Worm (Caenorhabditis elegans): Measurements from ENCODE around the gene eor-2.

Gene eor-2

DNA sequence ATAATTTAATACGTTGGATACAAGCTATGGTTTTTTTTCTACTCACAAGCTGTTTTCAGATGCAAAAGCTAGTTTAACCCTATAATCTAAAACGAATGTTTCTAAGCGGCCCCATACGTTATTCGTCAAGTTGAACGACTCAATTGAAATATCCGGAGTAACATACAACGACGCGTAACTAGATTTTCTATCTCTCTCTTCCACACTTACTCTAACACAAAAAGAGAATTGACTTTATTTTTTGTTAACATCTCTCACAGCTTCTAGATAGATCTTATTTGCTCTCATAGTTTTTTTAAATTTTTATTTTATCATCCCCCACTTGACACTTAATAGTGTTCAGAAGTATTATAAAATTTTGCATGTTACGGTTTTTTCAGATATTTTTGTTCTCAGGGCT lies 9.6 kb upstream of the eor-2 start:
- TF ChIP-seq nhr-11 (tag; optimal IDR thresholded peaks at IDR 0.05) (no peak), lsy-2 (tag; optimal IDR thresholded peaks at IDR 0.05) (peak in 1 of 2 experiments; percentile 3), ces-1 (GFP tag; optimal IDR thresholded peaks at IDR 0.05) (peak; percentile 94), ctbp-1 (GFP tag; IDR thresholded peaks at IDR 0.05) (0 out of 2 replicates have a peak, but pooled peaks have one; percentile 16), fkh-10 (GFP tag; optimal IDR thresholded peaks at IDR 0.05) (peak; percentile 96), duxl-1 (tag; optimal IDR thresholded peaks at IDR 0.05; ENCODE audit: poor library complexity) (no peak)

DNA sequence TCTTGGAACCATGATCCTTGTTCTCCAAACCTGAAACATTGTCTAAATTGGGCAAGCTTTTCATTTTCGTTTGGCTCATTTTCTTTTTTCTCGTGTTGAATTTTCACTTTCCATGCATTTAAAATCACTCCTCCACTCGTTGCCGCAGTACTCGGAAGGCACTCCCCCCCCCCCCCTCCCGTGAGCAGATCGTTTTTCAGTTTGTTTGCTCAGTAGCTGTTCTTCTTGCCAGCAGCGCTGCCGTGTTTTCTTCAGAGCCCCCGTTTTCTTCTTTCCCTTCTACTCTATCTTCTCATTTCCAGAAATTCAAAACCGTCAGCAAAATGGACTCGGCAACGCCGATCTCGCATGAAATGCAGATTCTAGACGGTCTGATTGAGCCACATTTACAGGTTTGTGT lies 8.0 kb upstream of the eor-2 start, which contains the start of gene C44H4.8:
C44H4.8 (plus strand) TSS at position 301 of the 400 bp plus-strand sequence.
- TF ChIP-seq nhr-28 (tag; optimal IDR thresholded peaks at IDR 0.05) (no peak), ZK546.5 (tag; optimal IDR thresholded peaks at IDR 0.05) (no peak), ctbp-1 (GFP tag; IDR thresholded peaks at IDR 0.05) (no peak), unc-39 (tag; optimal IDR thresholded peaks at IDR 0.05) (no peak), nhr-10 (tag; optimal IDR thresholded peaks at IDR 0.05) (no peak)

DNA sequence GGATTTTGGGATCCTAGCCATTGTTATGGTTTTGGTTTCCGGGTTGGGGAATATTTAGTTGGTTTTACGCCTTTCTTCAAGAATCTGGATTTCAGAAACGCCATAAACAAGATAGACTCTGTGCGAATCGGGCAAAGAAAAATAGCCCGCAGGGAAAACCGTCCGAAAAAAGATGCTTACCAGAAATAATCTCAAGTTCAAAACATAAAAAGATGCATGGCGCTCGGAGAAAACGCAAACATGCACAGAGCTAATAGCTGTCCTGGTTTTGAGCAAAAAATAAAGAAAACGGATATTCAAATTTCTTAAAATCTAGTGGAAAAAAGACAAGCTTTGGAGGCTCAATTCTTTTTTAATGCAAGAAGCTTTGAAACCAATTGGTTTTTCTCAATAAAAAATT lies 3.6 kb upstream of the eor-2 start, which contains the start of gene C44H4.6:
C44H4.6 (minus strand) TSS at position 101 of the 400 bp plus-strand sequence.
- TF ChIP-seq F49E8.2 (tag; optimal IDR thresholded peaks at IDR 0.05; ENCODE audit: borderline replicate concordance) (no peak), saeg-2 (GFP tag; IDR thresholded peaks at IDR 0.05) (no peak)

DNA sequence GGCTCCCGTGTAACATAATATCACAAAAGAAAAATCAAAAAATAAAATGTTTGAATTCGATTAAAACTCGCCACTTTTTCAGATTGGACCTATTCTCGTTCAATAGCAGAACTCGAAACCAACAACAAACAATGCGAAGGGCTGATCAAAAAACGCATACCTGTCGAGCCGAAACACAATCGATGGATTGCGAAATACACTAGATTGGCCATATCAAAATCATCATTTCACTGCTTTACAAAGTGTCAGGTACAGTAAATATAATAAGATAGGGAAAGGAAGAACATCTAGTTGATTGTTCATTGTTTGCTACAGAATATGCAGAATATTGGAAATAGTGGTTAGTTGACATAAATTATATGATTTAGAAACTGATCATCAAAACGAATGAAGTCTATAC lies 5.0 kb downstream of the eor-2 start:
- peak; percentile 69 for TF ChIP-seq aha-1 (tag)
- no peak for TF ChIP-seq Y48G9A.11 (GFP tag; IDR thresholded peaks at IDR 0.05)
- no peak for TF ChIP-seq skn-1 (tag; optimal IDR thresholded peaks at IDR 0.05)

DNA sequence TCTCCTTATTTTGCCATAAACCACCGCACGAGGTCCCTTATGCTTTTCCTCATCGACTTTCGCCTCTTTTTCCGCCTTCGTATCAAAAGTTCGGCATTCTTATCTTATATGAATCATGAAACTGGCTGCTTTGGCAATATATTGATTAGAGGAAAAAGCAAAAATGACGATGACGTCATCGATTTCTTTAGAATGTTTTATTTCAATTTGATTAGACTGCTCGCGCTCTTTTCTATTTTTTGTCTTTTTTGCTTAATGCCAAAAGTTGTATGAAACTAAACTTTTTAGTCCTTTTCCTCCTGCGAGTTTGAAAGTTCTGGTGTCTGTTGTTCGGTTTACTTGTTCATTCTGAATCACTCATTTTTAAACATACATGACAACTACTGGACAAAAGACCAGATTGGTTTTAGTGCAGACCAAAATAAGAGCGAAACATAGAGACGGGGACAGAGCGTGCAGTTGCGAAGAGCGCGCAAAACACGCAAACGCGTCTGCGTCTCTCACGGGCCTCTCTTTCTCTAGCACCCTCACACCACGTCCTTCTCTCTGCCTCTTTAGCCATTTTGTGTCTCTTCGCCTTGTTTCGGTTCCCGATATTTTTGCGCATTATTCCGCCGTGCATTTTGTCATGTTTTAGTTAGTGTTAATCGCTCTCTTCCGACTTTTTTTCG lies 7.4 kb downstream of the eor-2 start:
- TF ChIP-seq lin-39 (tag; optimal IDR thresholded peaks at IDR 0.05), result no peak
- TF ChIP-seq dve-1 (tag; optimal IDR thresholded peaks at IDR 0.05; ENCODE audit: insufficient read depth), result peak; percentile 4
- no peak for TF ChIP-seq daf-16 (GFP tag; optimal IDR thresholded peaks at IDR 0.05)
- TF ChIP-seq daf-16 (tag; optimal IDR thresholded peaks at IDR 0.05), result peak; percentile 35
- peak in 1 of 2 experiments; percentile 52 for TF ChIP-seq hif-1 (tag; optimal IDR thresholded peaks at IDR 0.05)
- peak in 1 of 2 experiments; percentile 0 for TF ChIP-seq lsy-2 (tag; optimal IDR thresholded peaks at IDR 0.05)
- no peak for TF ChIP-seq ceh-32 (tag; optimal IDR thresholded peaks at IDR 0.05; ENCODE audit: poor library complexity)
- TF ChIP-seq Y48G9A.11 (GFP tag; IDR thresholded peaks at IDR 0.05), result no peak
- TF ChIP-seq hlh-11 (tag; optimal IDR thresholded peaks at IDR 0.05), result peak; percentile 53
- TF ChIP-seq mxl-3 (GFP tag; optimal IDR thresholded peaks at IDR 0.05), result peak; percentile 30
- peak in 1 of 2 experiments; percentile 89 for TF ChIP-seq unc-62 (GFP tag; optimal IDR thresholded peaks at IDR 0.05 in 1 of 2)
- TF ChIP-seq unc-62 (tag; optimal IDR thresholded peaks at IDR 0.05), result no peak
- TF ChIP-seq hmg-1.1 (GFP tag; IDR thresholded peaks at IDR 0.05), result peak; percentile 88
- TF ChIP-seq nhr-11 (tag; optimal IDR thresholded peaks at IDR 0.05), result peak; percentile 38
- peak; percentile 67 for TF ChIP-seq hlh-30 (tag; optimal IDR thresholded peaks at IDR 0.05; ENCODE audit: insufficient read depth)
- no peak for TF ChIP-seq ztf-11 (tag; optimal IDR thresholded peaks at IDR 0.05)
- TF ChIP-seq saeg-2 (GFP tag; IDR thresholded peaks at IDR 0.05), result no peak
- TF ChIP-seq cey-2 (tag; optimal IDR thresholded peaks at IDR 0.05; ENCODE audit: borderline replicate concordance, insufficient read depth), result no peak
- TF ChIP-seq egl-43 (GFP tag; IDR thresholded peaks at IDR 0.05), result peak; percentile 74; the same call in 1 of the 2 replicates
- peak; percentile 55 for TF ChIP-seq mep-1 (tag; optimal IDR thresholded peaks at IDR 0.05)
- TF ChIP-seq vab-7 (GFP tag; IDR thresholded peaks at IDR 0.05), result 0 out of 2 replicates have a peak, but pooled peaks have one; percentile 30
- TF ChIP-seq rbr-2 (tag; optimal IDR thresholded peaks at IDR 0.05), result peak; percentile 11
- TF ChIP-seq aha-1 (tag), result no peak
- no peak for TF ChIP-seq ctbp-1 (GFP tag; IDR thresholded peaks at IDR 0.05)
- peak; percentile 25 for TF ChIP-seq pqm-1 (tag; optimal IDR thresholded peaks at IDR 0.05)
- peak; percentile 50 for TF ChIP-seq nhr-28 (tag; optimal IDR thresholded peaks at IDR 0.05)
- TF ChIP-seq mes-2 (tag; optimal IDR thresholded peaks at IDR 0.05; ENCODE audit: poor library complexity, severe bottlenecking), result peak; percentile 57
- TF ChIP-seq madf-9 (GFP tag; conservative IDR thresholded peaks at IDR 0.05), result no peak
- TF ChIP-seq duxl-1 (tag; optimal IDR thresholded peaks at IDR 0.05; ENCODE audit: poor library complexity), result no peak
- TF ChIP-seq dmd-6 (GFP tag; IDR thresholded peaks at IDR 0.05), result peak; percentile 61
- TF ChIP-seq dmd-9 (GFP tag; IDR thresholded peaks at IDR 0.05), result no peak
- 0 out of 4 replicates have a peak, but pooled peaks of 1 of the 2 experiments have one; percentile 35 for TF ChIP-seq madf-5 (GFP tag; IDR thresholded peaks at IDR 0.05)
- TF ChIP-seq mdl-1 (tag; optimal IDR thresholded peaks at IDR 0.05), result peak in 1 of 2 experiments; percentile 63
